Fruit fly (Drosophila melanogaster) whole organism, prepupa: ENCODE measurements around the gene CG13003.

Experiments used
- CG11762 ChIP-seq: fragments of 200-800 bp; sonication (Bioruptor generic); optimal IDR thresholded peaks from 3 replicates; lab custom pipeline; 2016; ENCODE audit warnings: missing biosample characterization, missing genetic modification characterization; ENCODE audit not compliant: insufficient read depth
- CG6854 ChIP-seq: fragments of 200-800 bp; sonication (Bioruptor generic); optimal IDR thresholded peaks from 2 replicates; lab custom pipeline; 2017; ENCODE audit warnings: missing biosample characterization, mild to moderate bottlenecking, missing genetic modification characterization
- dsx ChIP-seq: fragments of 200-800 bp; optimal IDR thresholded peaks from 3 replicates; lab custom pipeline; 2019; ENCODE audit warnings: missing biosample characterization, mild to moderate bottlenecking, missing genetic modification characterization, moderate library complexity; ENCODE audit not compliant: poor library complexity, severe bottlenecking
- pdm3 ChIP-seq: fragments of 200-800 bp; sonication (Bioruptor generic); optimal IDR thresholded peaks from 3 replicates; lab custom pipeline; 2016; ENCODE audit warnings: missing biosample characterization, missing genetic modification characterization

dm6 chrX:16880013-16880412 lies 3.7 kb upstream of the CG13003 start:
- TF ChIP-seq CG11762 (no peak), pdm3 (GFP tag; lab: Kevin White, UChicago) (no peak), dsx (no peak), CG6854 (GFP tag; lab: Kevin White, UChicago) (no peak)
